Fruit fly (Drosophila melanogaster): ENCODE data around the gene rdx.

The rdx gene

DNA sequence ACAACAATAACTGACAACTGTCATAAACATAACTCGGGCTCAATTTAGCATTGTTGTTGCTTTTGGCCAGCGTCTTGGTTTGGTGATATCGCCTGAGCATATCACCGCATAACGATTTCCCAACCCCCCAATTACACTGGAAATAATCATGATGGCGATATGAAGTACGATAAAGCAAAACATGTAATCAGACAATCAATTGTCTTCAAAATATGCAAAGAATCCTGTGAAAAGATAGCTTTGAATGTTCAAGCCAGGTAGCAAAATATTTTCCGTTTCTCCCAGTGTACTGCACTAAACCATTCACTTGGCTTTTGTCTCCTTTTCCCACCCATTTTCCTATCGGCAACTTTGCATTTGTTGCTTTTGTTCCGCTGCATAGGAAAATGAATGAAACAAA lies 32.3 kb downstream of the rdx start (continued):
- TF ChIP-seq Dfd (GFP tag; optimal IDR thresholded peaks at IDR 0.05): no peak
- no peak for TF ChIP-seq twi (tag; optimal IDR thresholded peaks at IDR 0.05)
- TF ChIP-seq CG10462 (GFP tag; optimal IDR thresholded peaks at IDR 0.05): no peak
- no peak for TF ChIP-seq Mad (GFP tag; optimal IDR thresholded peaks at IDR 0.05)
- TF ChIP-seq CG17829 (tag; optimal IDR thresholded peaks at IDR 0.05): peak; percentile 29
- TF ChIP-seq CG6765 (GFP tag; optimal IDR thresholded peaks at IDR 0.05): peak; percentile 12
- no peak for TF ChIP-seq gcm2 (GFP tag; optimal IDR thresholded peaks at IDR 0.05)
- TF ChIP-seq ftz-f1 (GFP tag; optimal IDR thresholded peaks at IDR 0.05): no peak
- no peak for TF ChIP-seq C15 (GFP tag; IDR thresholded peaks at IDR 0.05)
- peak; percentile 19 for TF ChIP-seq CG18476 (GFP tag; optimal IDR thresholded peaks at IDR 0.05)
- no peak for TF ChIP-seq Bteb2 (GFP tag; optimal IDR thresholded peaks at IDR 0.05)
- peak; percentile 79 for TF ChIP-seq sens (GFP tag)
- peak; percentile 81 for TF ChIP-seq fd96Cb (tag; optimal IDR thresholded peaks at IDR 0.05)
- peak; percentile 44 for TF ChIP-seq pum (GFP tag; optimal IDR thresholded peaks at IDR 0.05)
- TF ChIP-seq fd3F (GFP tag; optimal IDR thresholded peaks at IDR 0.05): no peak
- TF ChIP-seq CG6813 (GFP tag; optimal IDR thresholded peaks at IDR 0.05): peak; percentile 64
- TF ChIP-seq Lim3 (GFP tag; IDR thresholded peaks at IDR 0.05): no peak
- TF ChIP-seq CG12942 (GFP tag; optimal IDR thresholded peaks at IDR 0.05): no peak
- no peak for TF ChIP-seq CG13123 (GFP tag; optimal IDR thresholded peaks at IDR 0.05)
- peak; percentile 29 for TF ChIP-seq Meics (GFP tag; optimal IDR thresholded peaks at IDR 0.05)
- TF ChIP-seq CG8478 (optimal IDR thresholded peaks at IDR 0.05): no peak
- no peak for TF ChIP-seq Chrac-16 (GFP tag; optimal IDR thresholded peaks at IDR 0.05)
- no peak for TF ChIP-seq CG3163 (GFP tag; optimal IDR thresholded peaks at IDR 0.05)
- TF ChIP-seq CG7963 (GFP tag; IDR thresholded peaks at IDR 0.05; ENCODE audit: partially characterized antibody): no peak
- TF ChIP-seq Hr78 (GFP tag; optimal IDR thresholded peaks at IDR 0.05): no peak
- TF ChIP-seq sim (GFP tag; IDR thresholded peaks at IDR 0.05): 0 out of 2 replicates have a peak, but pooled peaks have one; percentile 44
- peak; percentile 17 for TF ChIP-seq jing (GFP tag; optimal IDR thresholded peaks at IDR 0.05)
- no peak for TF ChIP-seq D (optimal IDR thresholded peaks at IDR 0.05)
- peak; percentile 72 for TF ChIP-seq D (GFP tag; optimal IDR thresholded peaks at IDR 0.05)
- TF ChIP-seq CG15601 (tag; optimal IDR thresholded peaks at IDR 0.05): no peak
- peak; percentile 36; the same call in 1 of the 2 replicates for TF ChIP-seq lmd (GFP tag; IDR thresholded peaks at IDR 0.05)
- 0 out of 3 replicates have a peak, but pooled peaks have one; percentile 44 for TF ChIP-seq Optix (GFP tag; IDR thresholded peaks at IDR 0.05)
- TF ChIP-seq ham (GFP tag; IDR thresholded peaks at IDR 0.05): no peak
- TF ChIP-seq CG17612 (GFP tag; IDR thresholded peaks at IDR 0.05): no peak
- TF ChIP-seq CG1647 (GFP tag; optimal IDR thresholded peaks at IDR 0.05): peak; percentile 31
- TF ChIP-seq CG34376 (GFP tag; optimal IDR thresholded peaks at IDR 0.05): no peak
- peak; percentile 77 for TF ChIP-seq kah (GFP tag; optimal IDR thresholded peaks at IDR 0.05)
- TF ChIP-seq ind (GFP tag; optimal IDR thresholded peaks at IDR 0.05): peak; percentile 85
- peak; percentile 59 for TF ChIP-seq phol (tag; optimal IDR thresholded peaks at IDR 0.05)
- peak; percentile 17 for TF ChIP-seq scrt (GFP tag; optimal IDR thresholded peaks at IDR 0.05)
- no peak for TF ChIP-seq aop (GFP tag; IDR thresholded peaks at IDR 0.05)
- TF ChIP-seq pan (optimal IDR thresholded peaks at IDR 0.05): no peak
- peak in 1 of 2 experiments; percentile 67 for TF ChIP-seq pan (GFP tag; optimal IDR thresholded peaks at IDR 0.05 in 1 of 2, IDR thresholded peaks at IDR 0.05 in 1 of 2)
- no peak for TF ChIP-seq fru (optimal IDR thresholded peaks at IDR 0.05)
- peak; percentile 54 for TF ChIP-seq tgo (GFP tag; IDR thresholded peaks at IDR 0.05)
- no peak for TF ChIP-seq HLH4C (GFP tag; IDR thresholded peaks at IDR 0.05; ENCODE audit: partially characterized antibody)
- TF ChIP-seq Trl (optimal IDR thresholded peaks at IDR 0.05): no peak
- peak; percentile 54 for TF ChIP-seq Trl (GFP tag; optimal IDR thresholded peaks at IDR 0.05)
- peak; percentile 10 for TF ChIP-seq CG3407 (GFP tag; optimal IDR thresholded peaks at IDR 0.05)
- no peak for TF ChIP-seq Opbp (GFP tag; IDR thresholded peaks at IDR 0.05; ENCODE audit: partially characterized antibody)
- TF ChIP-seq Spps (tag; optimal IDR thresholded peaks at IDR 0.05): peak; percentile 7
- TF ChIP-seq tll (GFP tag; optimal IDR thresholded peaks at IDR 0.05): no peak
- peak; percentile 73 for TF ChIP-seq Sox102F (GFP tag; optimal IDR thresholded peaks at IDR 0.05)

All from whole organism, embryonic.